Fruit fly (Drosophila melanogaster): ENCODE results near the gene RpS13.

RpS13 gene

DNA sequence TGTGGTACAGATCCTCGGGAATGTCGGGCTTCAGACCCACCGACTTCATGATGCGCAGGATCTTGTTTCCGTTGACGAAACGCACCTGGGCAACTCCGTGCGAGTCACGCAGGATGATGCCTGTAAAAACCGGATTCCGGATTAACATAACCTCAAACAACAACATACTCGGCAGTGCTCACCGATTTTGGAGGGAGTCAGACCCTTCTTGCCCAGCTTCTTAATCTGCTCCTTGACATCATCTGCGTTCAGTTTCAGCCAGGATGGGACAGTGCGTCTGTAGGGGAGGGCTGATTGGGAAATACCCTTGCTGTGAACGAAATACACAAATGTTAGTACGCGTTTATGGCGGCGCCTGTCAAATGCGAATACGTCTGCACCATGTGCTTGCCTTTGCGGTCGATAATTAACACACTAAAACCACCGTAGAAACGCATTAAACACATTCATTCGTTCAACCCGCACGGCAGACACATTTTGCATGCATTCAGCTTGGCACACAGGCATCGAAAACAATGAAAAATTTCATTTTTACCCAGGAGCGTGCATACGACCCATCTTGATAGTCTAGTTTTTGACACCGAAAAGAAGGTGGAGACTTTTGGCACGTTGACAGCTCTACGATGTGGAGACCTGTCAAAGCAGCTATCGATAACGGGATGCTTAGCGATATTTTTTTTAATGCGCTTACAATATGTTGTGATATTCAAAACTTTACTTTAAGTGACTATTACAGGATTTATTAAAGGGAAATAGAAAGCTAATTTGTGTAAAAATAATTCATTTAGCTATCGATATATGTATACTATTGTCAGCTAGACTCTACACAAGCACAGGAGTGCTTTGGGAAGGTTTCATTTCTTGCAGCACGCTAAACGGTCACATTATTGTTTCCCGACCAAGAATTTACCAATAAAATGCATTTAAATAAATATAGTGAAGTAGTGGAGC lies at the start of gene RpS13, which contains the start of gene CSN8:
RpS13 (minus strand) TSS at position 657 of the 951 bp plus-strand sequence.
CSN8 (plus strand) TSS at position 850 of the 951 bp plus-strand sequence.
- TF ChIP-seq CG14711 (tag; optimal IDR thresholded peaks at IDR 0.05) = peak; percentile 72
- TF ChIP-seq cic (GFP tag; optimal IDR thresholded peaks at IDR 0.05) = peak; percentile 37
- TF ChIP-seq bab1 (GFP tag; optimal IDR thresholded peaks at IDR 0.05) = peak; percentile 51
- TF ChIP-seq kay (GFP tag; ENCODE audit: borderline replicate concordance) = no peak
- peak; percentile 46 for TF ChIP-seq CG7101 (tag; optimal IDR thresholded peaks at IDR 0.05)
- no peak for TF ChIP-seq Crg-1 (GFP tag; optimal IDR thresholded peaks at IDR 0.05)
- no peak for TF ChIP-seq CG12768 (GFP tag; optimal IDR thresholded peaks at IDR 0.05)
- peak; percentile 96 for TF ChIP-seq Mnt (GFP tag; optimal IDR thresholded peaks at IDR 0.05)
- TF ChIP-seq pad (GFP tag; optimal IDR thresholded peaks at IDR 0.05) = peak; percentile 37
- peak; percentile 46 for TF ChIP-seq CG11617 (GFP tag; optimal IDR thresholded peaks at IDR 0.05)
- TF ChIP-seq toe (GFP tag; optimal IDR thresholded peaks at IDR 0.05) = peak; percentile 54
- TF ChIP-seq Hr96 (GFP tag; optimal IDR thresholded peaks at IDR 0.05) = peak; percentile 19
- peak; percentile 28 for TF ChIP-seq CG1620 (GFP tag; optimal IDR thresholded peaks at IDR 0.05)

DNA sequence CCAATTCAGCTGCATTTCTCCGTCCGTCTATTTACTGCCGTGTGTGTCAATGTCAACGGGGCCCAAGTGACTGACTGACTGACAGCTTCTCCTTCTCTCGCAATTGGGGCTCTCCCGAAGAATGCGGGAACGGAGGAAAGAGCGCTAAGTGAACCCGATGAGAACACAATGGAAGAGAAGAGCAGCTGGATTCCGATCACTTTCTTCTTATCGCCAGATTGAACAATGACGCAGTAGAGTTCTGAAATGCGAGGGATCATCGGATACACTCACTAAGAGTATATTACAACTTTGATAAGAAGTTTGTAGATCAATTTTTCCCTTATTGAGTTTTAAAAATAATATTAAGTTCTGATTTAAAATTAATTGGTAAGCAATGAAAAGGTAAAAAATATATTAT lies 47.1 kb upstream of the RpS13 start, which contains the start of gene Naglu:
Naglu (minus strand) TSS at position 339 of the 400 bp plus-strand sequence.
- peak; percentile 5 for TF ChIP-seq CG33017 (tag; optimal IDR thresholded peaks at IDR 0.05)
- TF ChIP-seq CG7101 (tag; optimal IDR thresholded peaks at IDR 0.05) = peak; percentile 24
- TF ChIP-seq cic (GFP tag; optimal IDR thresholded peaks at IDR 0.05) = peak; percentile 27
- TF ChIP-seq CG14711 (tag; optimal IDR thresholded peaks at IDR 0.05) = no peak
- TF ChIP-seq CG11617 (GFP tag; optimal IDR thresholded peaks at IDR 0.05) = peak; percentile 7
- peak; percentile 17 for TF ChIP-seq CG12768 (GFP tag; optimal IDR thresholded peaks at IDR 0.05)

DNA sequence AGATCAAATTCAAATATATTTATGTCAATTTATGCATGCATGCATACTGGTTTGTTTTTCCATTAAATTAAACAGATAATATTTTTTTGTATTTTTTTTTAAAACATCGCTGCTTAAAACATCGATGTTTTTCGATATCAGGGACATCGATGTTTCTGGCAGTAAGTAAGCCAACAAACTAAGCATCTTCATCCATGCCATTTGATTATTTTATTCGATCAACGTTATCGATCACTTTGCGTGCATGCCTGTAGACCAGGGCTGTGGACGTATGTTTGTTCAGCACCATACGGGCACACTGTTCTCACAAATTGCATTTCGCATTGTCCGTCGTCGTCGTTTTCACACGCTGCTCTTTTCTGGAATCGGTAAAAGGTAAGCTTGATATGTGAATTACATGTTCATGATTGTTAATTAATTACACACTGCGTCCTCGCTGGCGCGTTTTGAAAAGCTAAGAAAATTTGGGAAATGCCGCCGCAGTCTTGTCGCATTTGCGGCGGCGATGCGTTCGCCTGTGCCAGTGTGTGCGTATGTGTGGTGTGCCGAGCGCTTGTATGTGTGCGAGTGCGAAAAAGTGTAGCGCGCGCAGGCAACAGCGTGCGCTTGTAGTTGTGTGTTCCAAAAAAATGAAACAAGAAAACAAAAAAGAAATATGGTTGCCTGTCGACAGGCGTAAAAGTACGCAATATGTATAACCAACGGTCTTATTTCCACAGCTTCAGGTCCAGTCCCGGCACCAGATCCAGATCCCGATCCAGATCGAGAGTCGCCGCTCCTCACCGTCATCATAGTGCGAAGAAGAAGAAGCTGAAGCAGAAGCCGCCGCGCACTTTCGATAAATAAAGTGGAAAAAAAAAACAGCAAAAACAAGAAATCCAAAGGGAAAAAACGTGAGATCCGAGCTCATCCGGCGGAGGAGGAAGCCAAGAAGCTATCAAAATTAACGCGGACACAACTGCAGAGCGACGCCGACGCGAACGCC lies 39.1 kb upstream of the RpS13 start, which contains the start of gene emb:
emb (plus strand) TSS at position 288 of the 985 bp plus-strand sequence.
- TF ChIP-seq toe (GFP tag; optimal IDR thresholded peaks at IDR 0.05) = no peak
- TF ChIP-seq CG33017 (tag; optimal IDR thresholded peaks at IDR 0.05) = no peak
- TF ChIP-seq cnc (optimal IDR thresholded peaks at IDR 0.05) = no peak
- TF ChIP-seq Clk (GFP tag; optimal IDR thresholded peaks at IDR 0.05) = peak; percentile 8
- peak; percentile 56 for TF ChIP-seq CG7101 (tag; optimal IDR thresholded peaks at IDR 0.05)
- no peak for TF ChIP-seq kay (GFP tag; ENCODE audit: borderline replicate concordance)
- TF ChIP-seq CG1620 (GFP tag; optimal IDR thresholded peaks at IDR 0.05) = peak; percentile 11
- TF ChIP-seq Crg-1 (GFP tag; optimal IDR thresholded peaks at IDR 0.05) = peak; percentile 43
- TF ChIP-seq CG14711 (tag; optimal IDR thresholded peaks at IDR 0.05) = no peak
- TF ChIP-seq Mnt (GFP tag; optimal IDR thresholded peaks at IDR 0.05) = peak; percentile 80
- no peak for TF ChIP-seq Hr96 (GFP tag; optimal IDR thresholded peaks at IDR 0.05)
- no peak for TF ChIP-seq CG5204 (GFP tag; optimal IDR thresholded peaks at IDR 0.05)
- TF ChIP-seq CG7045 (GFP tag; optimal IDR thresholded peaks at IDR 0.05) = no peak
- TF ChIP-seq ovo (GFP tag; optimal IDR thresholded peaks at IDR 0.05) = no peak
- TF ChIP-seq CG11617 (GFP tag; optimal IDR thresholded peaks at IDR 0.05) = peak; percentile 50
- TF ChIP-seq bab1 (GFP tag; optimal IDR thresholded peaks at IDR 0.05) = peak; percentile 79
- peak; percentile 37 for TF ChIP-seq CG12768 (GFP tag; optimal IDR thresholded peaks at IDR 0.05)
- TF ChIP-seq pad (GFP tag; optimal IDR thresholded peaks at IDR 0.05) = peak; percentile 47
- peak; percentile 80 for TF ChIP-seq cic (GFP tag; optimal IDR thresholded peaks at IDR 0.05)
- TF ChIP-seq tj (GFP tag; optimal IDR thresholded peaks at IDR 0.05) = peak; percentile 51

DNA sequence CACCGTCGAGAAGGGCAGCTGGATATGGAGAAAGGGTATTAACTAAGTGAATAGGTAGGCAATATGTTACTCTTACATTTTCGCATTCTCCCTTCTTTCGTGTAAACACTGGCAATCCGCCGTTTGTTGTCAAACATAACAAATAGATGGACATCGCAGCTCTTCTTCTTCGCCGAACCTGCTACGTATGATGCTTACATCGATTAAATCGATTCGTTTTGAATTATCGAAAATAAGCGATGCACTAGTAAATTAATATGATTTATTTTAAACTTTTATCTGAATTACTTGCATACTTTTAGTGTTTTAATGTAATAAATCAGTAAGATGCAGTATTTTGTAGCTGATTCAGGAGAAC lies 38.4 kb upstream of the RpS13 start, which contains the start of gene fy:
fy (minus strand) TSS at position 353 of the 358 bp plus-strand sequence.
- TF ChIP-seq bab1 (GFP tag; optimal IDR thresholded peaks at IDR 0.05) = no peak
- TF ChIP-seq CG5204 (GFP tag; optimal IDR thresholded peaks at IDR 0.05) = no peak
- TF ChIP-seq toe (GFP tag; optimal IDR thresholded peaks at IDR 0.05) = no peak
- no peak for TF ChIP-seq pad (GFP tag; optimal IDR thresholded peaks at IDR 0.05)
- no peak for TF ChIP-seq CG33017 (tag; optimal IDR thresholded peaks at IDR 0.05)
- TF ChIP-seq CG7045 (GFP tag; optimal IDR thresholded peaks at IDR 0.05) = no peak
- TF ChIP-seq Hr96 (GFP tag; optimal IDR thresholded peaks at IDR 0.05) = no peak
- no peak for TF ChIP-seq cnc (optimal IDR thresholded peaks at IDR 0.05)
- no peak for TF ChIP-seq Mnt (GFP tag; optimal IDR thresholded peaks at IDR 0.05)
- TF ChIP-seq CG12768 (GFP tag; optimal IDR thresholded peaks at IDR 0.05) = no peak
- TF ChIP-seq cic (GFP tag; optimal IDR thresholded peaks at IDR 0.05) = no peak
- TF ChIP-seq tj (GFP tag; optimal IDR thresholded peaks at IDR 0.05) = no peak
- no peak for TF ChIP-seq CG7101 (tag; optimal IDR thresholded peaks at IDR 0.05)
- no peak for TF ChIP-seq CG11617 (GFP tag; optimal IDR thresholded peaks at IDR 0.05)
- TF ChIP-seq CG14711 (tag; optimal IDR thresholded peaks at IDR 0.05) = no peak
- TF ChIP-seq ovo (GFP tag; optimal IDR thresholded peaks at IDR 0.05) = no peak
- no peak for TF ChIP-seq kay (GFP tag; ENCODE audit: borderline replicate concordance)
- no peak for TF ChIP-seq Clk (GFP tag; optimal IDR thresholded peaks at IDR 0.05)

Data from whole organism, adult.